Fruit fly (Drosophila melanogaster) whole organism, embryonic: ENCODE results near the gene CG4957.

Experiments
- ATbp ChIP-seq: fragments of 200-800 bp; sonication (Bioruptor generic); optimal IDR thresholded peaks from 2 replicates; lab custom pipeline; 2017; ENCODE audit warnings: missing biosample characterization, mild to moderate bottlenecking, missing genetic modification characterization, missing genetic modification reagents
- Aef1 ChIP-seq: fragments of 200-800 bp; sonication (Bioruptor generic); IDR thresholded peaks from 3 replicates; pipeline ENCODE4 v1.3.6; 2022; ENCODE audit warnings: missing biosample characterization, missing genetic modification characterization
- BtbVII ChIP-seq: fragments of 200-800 bp; sonication (Bioruptor generic); optimal IDR thresholded peaks from 3 replicates; lab custom pipeline; 2017; ENCODE audit warnings: missing biosample characterization, mild to moderate bottlenecking, missing genetic modification characterization
- CG11723 ChIP-seq: fragments of 200-800 bp; sonication (Bioruptor generic); optimal IDR thresholded peaks from 2 replicates; lab custom pipeline; 2017; ENCODE audit warnings: missing biosample characterization, mild to moderate bottlenecking, missing genetic modification characterization
- CG12104 ChIP-seq: fragments of 200-800 bp; sonication (Bioruptor generic); optimal IDR thresholded peaks from 3 replicates; lab custom pipeline; 2016; ENCODE audit warnings: missing biosample characterization, missing genetic modification characterization
- CG13296 ChIP-seq: fragments of 200-800 bp; sonication (Bioruptor generic); optimal IDR thresholded peaks from 3 replicates; lab custom pipeline; 2018; ENCODE audit warnings: missing biosample characterization, mild to moderate bottlenecking, missing genetic modification characterization
- CG14667 ChIP-seq: fragments of 200-800 bp; sonication (Bioruptor generic); IDR thresholded peaks from 2 replicates; pipeline ENCODE4 v1.3.6; 2022; ENCODE audit warnings: missing biosample characterization, missing genetic modification characterization
- CG15073 ChIP-seq: fragments of 200-800 bp; sonication (Bioruptor generic); optimal IDR thresholded peaks from 2 replicates; lab custom pipeline; 2016; ENCODE audit warnings: missing biosample characterization, missing genetic modification characterization
- CG15514 ChIP-seq: fragments of 200-800 bp; sonication (Bioruptor generic); optimal IDR thresholded peaks from 3 replicates; lab custom pipeline; 2017; ENCODE audit warnings: missing biosample characterization, missing genetic modification characterization, mild to moderate bottlenecking, moderate library complexity, missing genetic modification reagents
- CG17361 ChIP-seq: fragments of 200-800 bp; sonication (Bioruptor generic); IDR thresholded peaks from 3 replicates; pipeline ENCODE4 v1.3.6; 2022; ENCODE audit warnings: missing biosample characterization, missing genetic modification characterization
- CG18262 ChIP-seq: fragments of 200-800 bp; optimal IDR thresholded peaks from 3 replicates; lab custom pipeline; 2019; ENCODE audit warnings: missing biosample characterization, mild to moderate bottlenecking, missing genetic modification characterization, moderate library complexity
- CG2202 ChIP-seq: fragments of 200-800 bp; sonication (Bioruptor generic); optimal IDR thresholded peaks from 2 replicates; lab custom pipeline; 2018; ENCODE audit warnings: missing biosample characterization, mild to moderate bottlenecking, missing genetic modification characterization
- CG4360 ChIP-seq: fragments of 200-800 bp; sonication (Bioruptor generic); IDR thresholded peaks from 2 replicates; pipeline ENCODE4 v1.3.6; 2022; ENCODE audit warnings: missing biosample characterization, missing genetic modification characterization
- CG7556 ChIP-seq: fragments of 200-800 bp; sonication (Bioruptor generic); optimal IDR thresholded peaks from 2 replicates; lab custom pipeline; 2017; ENCODE audit warnings: missing biosample characterization, mild to moderate bottlenecking, missing genetic modification characterization
- CG7987 ChIP-seq: fragments of 200-800 bp; sonication (Bioruptor generic); optimal IDR thresholded peaks from 2 replicates; lab custom pipeline; 2018; ENCODE audit warnings: missing biosample characterization, mild to moderate bottlenecking, missing genetic modification characterization, moderate library complexity
- CG8388 ChIP-seq: fragments of 200-800 bp; sonication (Bioruptor generic); optimal IDR thresholded peaks from 2 replicates; lab custom pipeline; 2019; ENCODE audit warnings: missing biosample characterization, mild to moderate bottlenecking, missing genetic modification characterization, moderate library complexity
- Camta ChIP-seq: fragments of 200-800 bp; sonication (Bioruptor generic); optimal IDR thresholded peaks from 2 replicates; lab custom pipeline; 2016; ENCODE audit warnings: missing biosample characterization, missing genetic modification characterization
- Dll ChIP-seq: fragments of 200-800 bp; sonication (Bioruptor generic); IDR thresholded peaks from 4 replicates; pipeline ENCODE4 v1.3.6; 2022; ENCODE audit warnings: missing biosample characterization, missing genetic modification characterization; ENCODE audit not compliant: partially characterized antibody
- E2f2 ChIP-seq: fragments of 200-800 bp; sonication (Bioruptor generic); IDR thresholded peaks from 2 replicates; pipeline ENCODE4 v1.3.6; 2022; ENCODE audit warnings: missing biosample characterization, missing genetic modification characterization
- Lpt ChIP-seq: fragments of >200 bp; optimal IDR thresholded peaks from 2 replicates; lab custom pipeline; 2018; ENCODE audit warnings: missing biosample characterization, missing genetic modification characterization
- Optix ChIP-seq: fragments of 200-800 bp; sonication (Bioruptor generic); IDR thresholded peaks from 3 replicates; pipeline ENCODE4 v1.3.6; 2022; ENCODE audit warnings: missing biosample characterization, missing genetic modification characterization
- Poxn ChIP-seq: fragments of 200-800 bp; sonication (Bioruptor generic); IDR thresholded peaks from 2 replicates; pipeline ENCODE4 v1.3.6; 2022; ENCODE audit warnings: missing biosample characterization, missing genetic modification characterization
- Rfx ChIP-seq: fragments of 200-800 bp; sonication (Bioruptor generic); IDR thresholded peaks from 2 replicates; pipeline ENCODE4 v1.3.6; 2022; ENCODE audit warnings: missing biosample characterization, missing genetic modification characterization
- abd-A ChIP-seq: fragments of 200-800 bp; sonication (Bioruptor generic); optimal IDR thresholded peaks from 3 replicates; lab custom pipeline; 2019; ENCODE audit warnings: missing biosample characterization, mild to moderate bottlenecking, missing genetic modification characterization, moderate library complexity
- ac ChIP-seq: fragments of 200-800 bp; sonication (Bioruptor generic); optimal IDR thresholded peaks from 3 replicates; lab custom pipeline; 2017; ENCODE audit warnings: missing biosample characterization, mild to moderate bottlenecking, missing genetic modification characterization
- bsh ChIP-seq, 2 experiments: fragments of 200-800 bp; sonication (Bioruptor generic); optimal IDR thresholded peaks; 2 replicates each; lab custom pipeline; 2017 to 2018; ENCODE audit warnings: mild to moderate bottlenecking in 2 of 2, missing biosample characterization in 2 of 2, missing genetic modification characterization in 2 of 2, moderate library complexity in 1 of 2
- cas ChIP-seq: fragments of 200-800 bp; sonication (Bioruptor generic); IDR thresholded peaks from 2 replicates; pipeline ENCODE4 v1.3.6; 2022; ENCODE audit warnings: missing biosample characterization, missing genetic modification characterization
- cg ChIP-seq: fragments of 200-800 bp; sonication (Bioruptor generic); optimal IDR thresholded peaks from 3 replicates; lab custom pipeline; 2019; ENCODE audit warnings: missing biosample characterization, mild to moderate bottlenecking, missing genetic modification characterization, moderate library complexity
- crp ChIP-seq, 2 experiments: fragments of 200-800 bp; sonication (Bioruptor generic); optimal IDR thresholded peaks; 2 replicates in 1 of 2; 3 replicates in 1 of 2; lab custom pipeline; 2017; ENCODE audit warnings: missing biosample characterization in 2 of 2, missing genetic modification characterization in 2 of 2, mild to moderate bottlenecking in 1 of 2, moderate library complexity in 1 of 2
- dmrt99B ChIP-seq: fragments of 200-800 bp; sonication (Bioruptor generic); optimal IDR thresholded peaks from 2 replicates; lab custom pipeline; 2018; ENCODE audit warnings: missing biosample characterization, mild to moderate bottlenecking, missing genetic modification characterization, moderate library complexity
- gcm2 ChIP-seq: fragments of 200-800 bp; sonication (Bioruptor generic); optimal IDR thresholded peaks from 2 replicates; lab custom pipeline; 2016; ENCODE audit warnings: missing biosample characterization, missing genetic modification characterization
- grau ChIP-seq: fragments of 200-800 bp; optimal IDR thresholded peaks from 3 replicates; lab custom pipeline; 2019; ENCODE audit warnings: missing biosample characterization, mild to moderate bottlenecking, missing genetic modification characterization, moderate library complexity
- ham ChIP-seq: fragments of 200-800 bp; sonication (Bioruptor generic); IDR thresholded peaks from 2 replicates; pipeline ENCODE4 v1.3.6; 2022; ENCODE audit warnings: missing biosample characterization, missing genetic modification characterization
- hbn ChIP-seq: fragments of 200-800 bp; sonication (Bioruptor generic); IDR thresholded peaks from 2 replicates; pipeline ENCODE4 v1.3.6; 2022; ENCODE audit warnings: missing biosample characterization, missing genetic modification characterization; ENCODE audit not compliant: partially characterized antibody
- jumu ChIP-seq: fragments of 200-800 bp; sonication (Bioruptor generic); optimal IDR thresholded peaks from 3 replicates; lab custom pipeline; 2016; ENCODE audit warnings: missing biosample characterization, missing genetic modification characterization
- kay ChIP-seq: fragments of 200-800 bp; sonication (Bioruptor generic); optimal IDR thresholded peaks from 2 replicates; lab custom pipeline; 2016; ENCODE audit warnings: missing biosample characterization, missing genetic modification characterization
- ken ChIP-seq: fragments of 200-800 bp; sonication (Bioruptor generic); IDR thresholded peaks from 3 replicates; pipeline ENCODE4 v1.3.6; 2022; ENCODE audit warnings: missing biosample characterization, missing genetic modification characterization
- lilli ChIP-seq: fragments of 200-800 bp; sonication (Bioruptor generic); optimal IDR thresholded peaks from 3 replicates; lab custom pipeline; 2016; ENCODE audit warnings: missing biosample characterization, missing genetic modification characterization
- pan ChIP-seq, 4 experiments: fragments of >200 bp in 3 of 4; fragments of 200-800 bp in 1 of 4; sonication (Bioruptor generic) in 1 of 4; optimal IDR thresholded peaks in 3 of 4; IDR thresholded peaks in 1 of 4; 2 replicates each; pipeline versions ENCODE4 v1.3.6 to Lab custom; 2017 to 2022; ENCODE audit warnings: missing biosample characterization in 2 of 4, missing genetic modification characterization in 2 of 4, mixed read lengths in 1 of 4
- pita ChIP-seq: fragments of 200-800 bp; sonication (Bioruptor generic); optimal IDR thresholded peaks from 2 replicates; lab custom pipeline; 2017; ENCODE audit warnings: missing biosample characterization, mild to moderate bottlenecking, missing genetic modification characterization
- pzg ChIP-seq: fragments of 200-800 bp; sonication (Bioruptor generic); optimal IDR thresholded peaks from 3 replicates; lab custom pipeline; 2018; ENCODE audit warnings: missing biosample characterization, mild to moderate bottlenecking, missing genetic modification characterization, moderate library complexity
- repo ChIP-seq: fragments of 200-800 bp; sonication (Bioruptor generic); optimal IDR thresholded peaks from 2 replicates; lab custom pipeline; 2016; ENCODE audit warnings: missing biosample characterization, missing genetic modification characterization
- rib ChIP-seq: fragments of 200-800 bp; sonication (Bioruptor generic); IDR thresholded peaks from 2 replicates; pipeline ENCODE4 v1.3.6; 2022; ENCODE audit warnings: missing biosample characterization, missing genetic modification characterization
- sd ChIP-seq: fragments of 200-800 bp; sonication (Bioruptor generic); optimal IDR thresholded peaks from 3 replicates; lab custom pipeline; 2018; ENCODE audit warnings: missing biosample characterization, mild to moderate bottlenecking, missing genetic modification characterization, moderate library complexity
- trh ChIP-seq: fragments of 200-800 bp; sonication (Bioruptor generic); optimal IDR thresholded peaks from 2 replicates; lab custom pipeline; 2016; ENCODE audit warnings: missing biosample characterization, missing genetic modification characterization
- ttk ChIP-seq: fragments of 200-800 bp; sonication (Bioruptor generic); IDR thresholded peaks from 2 replicates; pipeline ENCODE4 v2.1.2; 2022; ENCODE audit warnings: missing biosample characterization, missing genetic modification characterization
- unpg ChIP-seq: fragments of 200-800 bp; sonication (Bioruptor generic); optimal IDR thresholded peaks from 3 replicates; lab custom pipeline; 2018; ENCODE audit warnings: missing biosample characterization, mild to moderate bottlenecking, missing genetic modification characterization, moderate library complexity
- vvl ChIP-seq: fragments of 200-800 bp; sonication (Bioruptor generic); IDR thresholded peaks from 2 replicates; pipeline ENCODE4 v1.3.6; 2022; ENCODE audit warnings: missing biosample characterization, missing genetic modification characterization
- z ChIP-seq: fragments of 200-800 bp; sonication (Bioruptor generic); IDR thresholded peaks from 3 replicates; pipeline ENCODE4 v1.3.6; 2022; ENCODE audit warnings: missing biosample characterization, missing genetic modification characterization
- zfh2 ChIP-seq: fragments of 200-800 bp; sonication (Bioruptor generic); optimal IDR thresholded peaks from 2 replicates; lab custom pipeline; 2016; ENCODE audit warnings: missing biosample characterization, missing genetic modification characterization

The CG4957 gene

DNA sequence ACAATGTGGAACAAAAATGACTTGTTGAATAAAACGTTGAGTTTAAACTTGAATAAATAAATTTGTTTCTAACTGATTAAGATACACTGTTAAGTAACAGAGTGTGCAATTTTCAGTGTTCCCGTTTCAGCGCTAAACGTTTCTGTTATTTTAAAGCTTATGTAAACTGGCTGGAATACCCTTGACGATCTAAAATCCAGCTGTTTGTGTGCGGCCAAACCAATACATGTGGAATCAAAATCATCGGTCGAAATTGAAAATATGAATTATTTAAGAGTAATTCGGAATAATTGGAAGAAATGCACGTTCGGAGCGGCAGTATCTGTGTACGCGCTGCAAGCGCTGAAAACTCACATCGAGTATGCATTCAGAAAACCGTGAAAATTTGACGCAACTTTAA lies 1.2 kb downstream of the CG4957 start, which contains the start of gene Mulk (continued):
- TF ChIP-seq CG18262 (no peak), CG2202 (tag; lab: Kevin White, UChicago) (no peak), dmrt99B (tag; lab: Kevin White, UChicago) (no peak), grau (tag; lab: Kevin White, UChicago) (no peak), sd (no peak), CG7556 (GFP tag; lab: Kevin White, UChicago) (no peak), CG17361 (GFP tag; lab: Robert Waterston, UW) (no peak), Poxn (GFP tag; lab: Robert Waterston, UW) (no peak), rib (GFP tag; lab: Robert Waterston, UW) (no peak), E2f2 (no peak), pita (GFP tag; lab: Kevin White, UChicago) (no peak), repo (GFP tag; lab: Kevin White, UChicago) (no peak), Camta (GFP tag; lab: Kevin White, UChicago) (no peak), ham (GFP tag; lab: Robert Waterston, UW) (no peak), lilli (GFP tag; lab: Kevin White, UChicago) (no peak), ken (GFP tag; lab: Robert Waterston, UW) (no peak), gcm2 (GFP tag; lab: Kevin White, UChicago) (no peak), CG4360 (GFP tag; lab: Robert Waterston, UW) (no peak), cas (GFP tag; lab: Robert Waterston, UW) (no peak), hbn (GFP tag; lab: Robert Waterston, UW) (peak; percentile 36; the same call in 1 of the 2 replicates), zfh2 (GFP tag; lab: Kevin White, UChicago) (no peak), crp (GFP tag; optimal IDR thresholded peaks at IDR 0.05; lab: Kevin White, UChicago) (peak; percentile 0 to 84), jumu (GFP tag; lab: Kevin White, UChicago) (no peak), CG15073 (GFP tag; lab: Kevin White, UChicago) (no peak), z (no peak), cg (GFP tag; lab: Kevin White, UChicago) (peak; percentile 72), ATbp (GFP tag; lab: Kevin White, UChicago) (no peak), abd-A (no peak), pzg (GFP tag; lab: Kevin White, UChicago) (peak; percentile 31), CG8388 (GFP tag; lab: Kevin White, UChicago) (no peak), pan (optimal IDR thresholded peaks at IDR 0.05; lab: Kevin White, UChicago) (no peak), pan (GFP tag; optimal IDR thresholded peaks at IDR 0.05 in 1 of 2, IDR thresholded peaks at IDR 0.05 in 1 of 2) (no peak), Lpt (GFP tag; lab: Kevin White, UChicago) (no peak), bsh (GFP tag; optimal IDR thresholded peaks at IDR 0.05; lab: Kevin White, UChicago) (no peak), CG7987 (GFP tag; lab: Kevin White, UChicago) (no peak), ac (no peak)

DNA sequence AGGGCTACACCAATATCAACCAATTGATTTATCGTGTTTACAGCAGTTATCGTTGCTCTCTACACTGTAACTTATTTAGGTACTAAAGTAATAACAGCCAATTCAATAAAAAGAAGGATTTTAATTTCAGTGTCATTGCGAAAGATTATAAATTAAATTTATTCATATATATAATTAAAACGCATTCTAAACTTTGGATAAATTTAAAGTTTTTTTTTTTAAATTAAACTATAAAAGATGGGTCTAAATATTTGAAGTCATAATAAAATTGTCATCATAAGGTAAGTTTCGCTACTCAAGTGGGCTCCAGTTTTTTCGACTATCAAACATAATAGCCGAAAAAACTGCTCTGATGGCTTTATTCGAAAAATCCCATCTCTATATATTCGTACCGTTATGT lies 3.6 kb downstream of the CG4957 start, which contains the start of gene trk:
trk (minus strand) TSS at position 101 of the 400 bp plus-strand sequence.
- no peak for TF ChIP-seq Dll
- no peak for TF ChIP-seq kay (GFP tag; lab: Kevin White, UChicago)
- TF ChIP-seq trh (GFP tag; lab: Kevin White, UChicago) = no peak
- TF ChIP-seq Rfx (GFP tag; lab: Robert Waterston, UW) = no peak
- TF ChIP-seq unpg (GFP tag; lab: Kevin White, UChicago) = no peak
- TF ChIP-seq Optix = no peak
- TF ChIP-seq CG15514 (GFP tag; lab: Kevin White, UChicago) = no peak
- no peak for TF ChIP-seq ttk (GFP tag; lab: Robert Waterston, UW)
- TF ChIP-seq CG14667 (GFP tag; lab: Robert Waterston, UW) = no peak
- no peak for TF ChIP-seq BtbVII (GFP tag; lab: Kevin White, UChicago)
- TF ChIP-seq vvl = no peak
- TF ChIP-seq Aef1 = no peak
- TF ChIP-seq CG13296 (GFP tag; lab: Kevin White, UChicago) = no peak
- TF ChIP-seq CG12104 (GFP tag; lab: Kevin White, UChicago) = no peak
- TF ChIP-seq CG11723 (GFP tag; lab: Kevin White, UChicago) = no peak
